Fruit fly (Drosophila melanogaster) whole organism, embryonic: Measurements from ENCODE around the gene Arp8.

Source experiments
- BEAF-32 ChIP-seq: fragments of 200-800 bp; sonication (Bioruptor generic); optimal IDR thresholded peaks from 3 replicates; lab custom pipeline; 2017; ENCODE audit warnings: missing biosample characterization, missing genetic modification characterization, mild to moderate bottlenecking, moderate library complexity, missing genetic modification reagents
- Blimp-1 ChIP-seq: fragments of 200-800 bp; sonication (Bioruptor generic); optimal IDR thresholded peaks from 3 replicates; lab custom pipeline; 2018; ENCODE audit warnings: missing biosample characterization, missing genetic modification characterization, mild to moderate bottlenecking, moderate library complexity, missing genetic modification reagents
- CG10147 ChIP-seq: fragments of 200-800 bp; sonication (Bioruptor generic); optimal IDR thresholded peaks from 2 replicates; lab custom pipeline; 2019; ENCODE audit warnings: missing biosample characterization, mild to moderate bottlenecking, missing genetic modification characterization, moderate library complexity
- CG10654 ChIP-seq: fragments of 200-800 bp; sonication (Bioruptor generic); optimal IDR thresholded peaks from 2 replicates; lab custom pipeline; 2016; ENCODE audit warnings: missing biosample characterization, missing genetic modification characterization
- CG12299 ChIP-seq: fragments of 200-800 bp; sonication (Bioruptor generic); optimal IDR thresholded peaks from 2 replicates; lab custom pipeline; 2018; ENCODE audit warnings: missing biosample characterization, mild to moderate bottlenecking, missing genetic modification characterization
- CG1233 ChIP-seq: fragments of 200-800 bp; sonication (Bioruptor generic); optimal IDR thresholded peaks from 4 replicates; lab custom pipeline; 2018; ENCODE audit warnings: missing biosample characterization, mild to moderate bottlenecking, missing genetic modification characterization
- CG12769 ChIP-seq: fragments of 200-800 bp; sonication (Bioruptor generic); optimal IDR thresholded peaks from 2 replicates; lab custom pipeline; 2019; ENCODE audit warnings: missing biosample characterization, mild to moderate bottlenecking, missing genetic modification characterization, moderate library complexity
- CG14441 ChIP-seq: fragments of 200-800 bp; sonication (Bioruptor generic); IDR thresholded peaks from 2 replicates; pipeline ENCODE4 v1.3.6; 2022; ENCODE audit warnings: missing biosample characterization, missing genetic modification characterization
- CG17385 ChIP-seq: fragments of 200-800 bp; sonication (Bioruptor generic); optimal IDR thresholded peaks from 3 replicates; lab custom pipeline; 2018; ENCODE audit warnings: missing biosample characterization, mild to moderate bottlenecking, missing genetic modification characterization
- CG18599 ChIP-seq: fragments of 200-800 bp; sonication (Bioruptor generic); optimal IDR thresholded peaks from 3 replicates; lab custom pipeline; 2017; ENCODE audit warnings: missing biosample characterization, missing genetic modification characterization, mild to moderate bottlenecking, moderate library complexity, missing genetic modification reagents
- CG2678 ChIP-seq: fragments of 200-800 bp; sonication (Bioruptor generic); optimal IDR thresholded peaks from 3 replicates; lab custom pipeline; 2019; ENCODE audit warnings: missing biosample characterization, mild to moderate bottlenecking, missing genetic modification characterization, moderate library complexity
- CG30403 ChIP-seq: fragments of 200-800 bp; sonication (Bioruptor generic); optimal IDR thresholded peaks from 3 replicates; lab custom pipeline; 2016; ENCODE audit warnings: missing biosample characterization, missing genetic modification characterization
- CG31441 ChIP-seq: fragments of 200-800 bp; sonication (Bioruptor generic); IDR thresholded peaks from 2 replicates; pipeline ENCODE4 v1.3.6; 2022; ENCODE audit warnings: missing biosample characterization, missing genetic modification characterization
- CG32767 ChIP-seq: fragments of 200-800 bp; sonication (Bioruptor generic); IDR thresholded peaks from 2 replicates; pipeline ENCODE4 v1.3.6; 2022; ENCODE audit warnings: missing biosample characterization, missing genetic modification characterization
- CG4360 ChIP-seq: fragments of 200-800 bp; sonication (Bioruptor generic); IDR thresholded peaks from 2 replicates; pipeline ENCODE4 v1.3.6; 2022; ENCODE audit warnings: missing biosample characterization, missing genetic modification characterization
- CG7786 ChIP-seq: fragments of 200-800 bp; sonication (Bioruptor generic); optimal IDR thresholded peaks from 2 replicates; lab custom pipeline; 2016; ENCODE audit warnings: missing biosample characterization, missing genetic modification characterization
- CG7839 ChIP-seq: fragments of 200-800 bp; sonication (Bioruptor generic); optimal IDR thresholded peaks from 3 replicates; lab custom pipeline; 2018; ENCODE audit warnings: missing biosample characterization, mild to moderate bottlenecking, missing genetic modification characterization, moderate library complexity
- CG8290 ChIP-seq, 3 experiments: fragments of 200-800 bp; sonication (Bioruptor generic); optimal IDR thresholded peaks; 2 replicates each; lab custom pipeline; 2016 to 2019; ENCODE audit warnings: missing biosample characterization in 3 of 3, missing genetic modification characterization in 3 of 3, mild to moderate bottlenecking in 2 of 3, moderate library complexity in 1 of 3
- CG8478 ChIP-seq: fragments of >200 bp; optimal IDR thresholded peaks from 2 replicates; lab custom pipeline; 2018
- CHES-1-like ChIP-seq: fragments of 200-800 bp; sonication (Bioruptor generic); optimal IDR thresholded peaks from 2 replicates; lab custom pipeline; 2016; ENCODE audit warnings: missing biosample characterization, missing genetic modification characterization
- D19B ChIP-seq: fragments of 200-800 bp; sonication (Bioruptor generic); optimal IDR thresholded peaks from 2 replicates; lab custom pipeline; 2017; ENCODE audit warnings: missing biosample characterization, mild to moderate bottlenecking, missing genetic modification characterization
- Drgx ChIP-seq: fragments of 200-800 bp; sonication (Bioruptor generic); IDR thresholded peaks from 2 replicates; pipeline ENCODE4 v1.3.6; 2022; ENCODE audit warnings: missing biosample characterization, missing genetic modification characterization
- E2f1 ChIP-seq: fragments of 200-800 bp; sonication (Bioruptor generic); IDR thresholded peaks from 2 replicates; pipeline ENCODE4 v1.3.6; 2022; ENCODE audit warnings: missing biosample characterization, missing genetic modification characterization
- E2f2 ChIP-seq: fragments of 200-800 bp; sonication (Bioruptor generic); IDR thresholded peaks from 2 replicates; pipeline ENCODE4 v1.3.6; 2022; ENCODE audit warnings: missing biosample characterization, missing genetic modification characterization
- H2.0 ChIP-seq: fragments of 200-800 bp; sonication (Bioruptor generic); IDR thresholded peaks from 2 replicates; pipeline ENCODE4 v1.3.6; 2022; ENCODE audit warnings: missing biosample characterization, missing genetic modification characterization
- HHEX ChIP-seq: fragments of 200-800 bp; sonication (Bioruptor generic); optimal IDR thresholded peaks from 3 replicates; lab custom pipeline; 2017; ENCODE audit warnings: missing biosample characterization, mild to moderate bottlenecking, missing genetic modification characterization, missing genetic modification reagents
- Hsf ChIP-seq: fragments of 200-800 bp; sonication (Bioruptor generic); optimal IDR thresholded peaks from 3 replicates; lab custom pipeline; 2016; ENCODE audit warnings: missing biosample characterization, missing genetic modification characterization
- MBD-R2 ChIP-seq: fragments of 200-800 bp; sonication (Bioruptor generic); IDR thresholded peaks from 2 replicates; pipeline ENCODE4 v1.3.6; 2022; ENCODE audit warnings: missing biosample characterization, missing genetic modification characterization
- MESR4 ChIP-seq: fragments of 200-800 bp; sonication (Bioruptor generic); optimal IDR thresholded peaks from 2 replicates; lab custom pipeline; 2018; ENCODE audit warnings: missing biosample characterization, mild to moderate bottlenecking, missing genetic modification characterization, moderate library complexity
- Mes4 ChIP-seq: fragments of 200-800 bp; sonication (Bioruptor generic); optimal IDR thresholded peaks from 2 replicates; lab custom pipeline; 2016; ENCODE audit warnings: missing biosample characterization, missing genetic modification characterization
- Poxn ChIP-seq: fragments of 200-800 bp; sonication (Bioruptor generic); IDR thresholded peaks from 2 replicates; pipeline ENCODE4 v1.3.6; 2022; ENCODE audit warnings: missing biosample characterization, missing genetic modification characterization
- Rx ChIP-seq: fragments of 200-800 bp; sonication (Bioruptor generic); IDR thresholded peaks from 2 replicates; pipeline ENCODE4 v1.3.6; 2022; ENCODE audit warnings: missing biosample characterization, missing genetic modification characterization
- Sin3A ChIP-seq: fragments of >200 bp; optimal IDR thresholded peaks from 2 replicates; lab custom pipeline; 2018
- Sry-δ ChIP-seq: fragments of 200-800 bp; sonication (Bioruptor generic); optimal IDR thresholded peaks from 2 replicates; lab custom pipeline; 2016; ENCODE audit warnings: missing biosample characterization, missing genetic modification characterization
- ab ChIP-seq: fragments of 200-800 bp; sonication (Bioruptor generic); optimal IDR thresholded peaks from 2 replicates; lab custom pipeline; 2016; ENCODE audit warnings: missing biosample characterization, missing genetic modification characterization
- aop ChIP-seq: fragments of 200-800 bp; sonication (Bioruptor generic); IDR thresholded peaks from 2 replicates; pipeline ENCODE4 v1.3.6; 2022; ENCODE audit warnings: missing biosample characterization, missing genetic modification characterization
- ems ChIP-seq: fragments of 200-800 bp; sonication (Bioruptor generic); optimal IDR thresholded peaks from 3 replicates; lab custom pipeline; 2016; ENCODE audit warnings: missing biosample characterization, missing genetic modification characterization
- grau ChIP-seq: fragments of 200-800 bp; optimal IDR thresholded peaks from 3 replicates; lab custom pipeline; 2019; ENCODE audit warnings: missing biosample characterization, mild to moderate bottlenecking, missing genetic modification characterization, moderate library complexity
- ind ChIP-seq: fragments of 200-800 bp; sonication (Bioruptor generic); optimal IDR thresholded peaks from 3 replicates; lab custom pipeline; 2016; ENCODE audit warnings: missing biosample characterization, missing genetic modification characterization
- luna ChIP-seq: fragments of 200-800 bp; sonication (Bioruptor generic); optimal IDR thresholded peaks from 2 replicates; lab custom pipeline; 2016; ENCODE audit warnings: missing biosample characterization, missing genetic modification characterization
- nom ChIP-seq: fragments of 200-800 bp; sonication (Bioruptor generic); optimal IDR thresholded peaks from 2 replicates; lab custom pipeline; 2017; ENCODE audit warnings: missing biosample characterization, missing genetic modification characterization, mild to moderate bottlenecking, moderate library complexity, missing genetic modification reagents
- onecut ChIP-seq: fragments of 200-800 bp; sonication (Bioruptor generic); IDR thresholded peaks from 2 replicates; pipeline ENCODE4 v1.3.6; 2022; ENCODE audit warnings: missing biosample characterization, missing genetic modification characterization
- pfk ChIP-seq: fragments of 200-800 bp; sonication (Bioruptor generic); optimal IDR thresholded peaks from 2 replicates; lab custom pipeline; 2018; ENCODE audit warnings: missing biosample characterization, mild to moderate bottlenecking, missing genetic modification characterization, moderate library complexity
- pho ChIP-seq: fragments of 200-800 bp; sonication (Bioruptor generic); optimal IDR thresholded peaks from 2 replicates; lab custom pipeline; 2016; ENCODE audit warnings: missing biosample characterization, missing genetic modification characterization
- pzg ChIP-seq: fragments of 200-800 bp; sonication (Bioruptor generic); optimal IDR thresholded peaks from 3 replicates; lab custom pipeline; 2018; ENCODE audit warnings: missing biosample characterization, mild to moderate bottlenecking, missing genetic modification characterization, moderate library complexity
- sima ChIP-seq: fragments of 200-800 bp; sonication (Bioruptor generic); optimal IDR thresholded peaks from 2 replicates; lab custom pipeline; 2016; ENCODE audit warnings: missing biosample characterization, missing genetic modification characterization
- sna ChIP-seq: fragments of 200-800 bp; sonication (Bioruptor generic); IDR thresholded peaks from 2 replicates; pipeline ENCODE4 v1.3.6; 2022; ENCODE audit warnings: missing biosample characterization, missing genetic modification characterization; ENCODE audit not compliant: partially characterized antibody
- stwl ChIP-seq: fragments of 200-800 bp; sonication (Bioruptor generic); optimal IDR thresholded peaks from 3 replicates; lab custom pipeline; 2018; ENCODE audit warnings: missing biosample characterization, mild to moderate bottlenecking, missing genetic modification characterization, moderate library complexity
- trem ChIP-seq: fragments of 200-800 bp; optimal IDR thresholded peaks from 3 replicates; lab custom pipeline; 2019; ENCODE audit warnings: missing biosample characterization, mild to moderate bottlenecking, missing genetic modification characterization, moderate library complexity
- yki ChIP-seq: fragments of >200 bp; optimal IDR thresholded peaks from 3 replicates; lab custom pipeline; 2018

The Arp8 gene

DNA sequence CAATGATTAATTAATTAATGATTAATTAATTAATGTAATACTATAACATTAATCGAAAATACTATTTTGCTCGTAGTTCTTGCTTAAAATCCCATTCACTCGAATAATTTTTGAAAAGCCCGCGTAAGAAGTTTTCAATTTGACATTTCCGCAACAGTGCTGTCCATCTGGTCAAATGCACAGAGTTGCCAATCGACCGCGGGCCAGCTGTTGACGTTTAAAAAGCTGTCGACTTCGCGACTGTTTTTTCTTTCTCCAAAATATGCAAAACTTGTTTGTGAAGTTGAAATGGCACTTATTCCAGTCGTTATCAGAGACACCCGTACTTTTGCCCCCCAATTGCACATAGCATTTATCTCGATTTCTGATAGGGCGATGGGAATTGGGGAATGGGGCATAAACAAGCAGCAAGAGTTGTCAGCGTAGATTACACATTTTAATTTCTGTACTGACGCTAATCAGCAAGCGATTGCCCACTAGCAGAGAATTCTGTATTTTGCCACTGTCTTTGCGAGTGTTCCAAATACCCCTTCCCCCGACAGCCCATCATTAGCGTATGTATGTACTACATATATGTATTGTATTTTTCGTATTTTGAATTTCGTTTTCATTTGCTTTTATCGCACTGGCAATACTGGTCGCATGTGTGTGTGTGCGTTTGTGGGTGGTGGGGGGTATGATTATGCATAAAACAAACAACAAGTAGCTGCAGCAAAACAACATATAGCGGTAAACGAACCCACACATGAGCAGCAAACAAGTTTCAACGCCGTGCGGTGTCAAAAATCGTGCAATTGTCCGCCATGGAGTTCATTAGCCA, 3.9 kb downstream of the Arp8 start, which contains the start of gene Srx (continued):
- TF ChIP-seq CG7839 (tag; lab: Kevin White, UChicago) (peak; percentile 24), CG18599 (GFP tag; lab: Kevin White, UChicago) (peak; percentile 60), pho (GFP tag; lab: Kevin White, UChicago) (peak; percentile 38), H2.0 (GFP tag; lab: Robert Waterston, UW) (no peak), BEAF-32 (GFP tag; lab: Kevin White, UChicago) (peak; percentile 42), Blimp-1 (GFP tag; lab: Kevin White, UChicago) (peak; percentile 29), MBD-R2 (GFP tag; lab: Robert Waterston, UW) (peak; percentile 33; the same call in 1 of the 2 replicates), CG1233 (GFP tag; lab: Kevin White, UChicago) (peak; percentile 6), CG8478 (lab: Kevin White, UChicago) (no peak), Drgx (GFP tag; lab: Robert Waterston, UW) (peak; percentile 39; the same call in 1 of the 2 replicates), CG17385 (GFP tag; lab: Kevin White, UChicago) (peak; percentile 21), CG12299 (peak; percentile 17), ind (GFP tag; lab: Kevin White, UChicago) (peak; percentile 16), CG32767 (GFP tag; lab: Robert Waterston, UW) (no peak), pfk (GFP tag; lab: Kevin White, UChicago) (no peak), stwl (tag; lab: Kevin White, UChicago) (peak; percentile 7), ems (GFP tag; lab: Kevin White, UChicago) (no peak), Hsf (GFP tag; lab: Kevin White, UChicago) (no peak), CG10147 (GFP tag; lab: Kevin White, UChicago) (no peak), CG12769 (tag; lab: Kevin White, UChicago) (no peak), MESR4 (GFP tag; lab: Kevin White, UChicago) (peak; percentile 23), CHES-1-like (GFP tag; lab: Kevin White, UChicago) (no peak), Rx (GFP tag; lab: Robert Waterston, UW) (no peak), Sin3A (peak; percentile 11), CG4360 (no peak), yki (lab: Kevin White, UChicago) (no peak), E2f2 (peak; percentile 89), HHEX (peak; percentile 23), Sry-δ (peak; percentile 21), CG2678 (tag; lab: Kevin White, UChicago) (peak; percentile 50), luna (GFP tag; lab: Kevin White, UChicago) (no peak), Mes4 (no peak), trem (tag; lab: Kevin White, UChicago) (peak; percentile 66), aop (GFP tag; lab: Robert Waterston, UW) (no peak), ab (GFP tag; lab: Kevin White, UChicago) (no peak), onecut (GFP tag; lab: Robert Waterston, UW) (no peak), E2f1 (GFP tag; lab: Robert Waterston, UW) (no peak), sna (GFP tag; lab: Robert Waterston, UW) (no peak), CG30403 (GFP tag; lab: Kevin White, UChicago) (peak; percentile 28), CG31441 (GFP tag; lab: Robert Waterston, UW) (0 out of 2 replicates have a peak, but pooled peaks have one; percentile 25), D19B (GFP tag; lab: Kevin White, UChicago) (no peak), Poxn (GFP tag; lab: Robert Waterston, UW) (no peak), CG14441 (GFP tag; lab: Robert Waterston, UW) (0 out of 2 replicates have a peak, but pooled peaks have one; percentile 33), CG7786 (GFP tag; lab: Kevin White, UChicago) (no peak), CG8290 (GFP tag; optimal IDR thresholded peaks at IDR 0.05; lab: Kevin White, UChicago) (no peak), CG8290 (tag; optimal IDR thresholded peaks at IDR 0.05; lab: Kevin White, UChicago) (peak in 1 of 2 experiments; percentile 15), grau (tag; lab: Kevin White, UChicago) (peak; percentile 5), pzg (GFP tag; lab: Kevin White, UChicago) (peak; percentile 52), CG10654 (GFP tag; lab: Kevin White, UChicago) (no peak), nom (GFP tag; lab: Kevin White, UChicago) (peak; percentile 37), sima (GFP tag; lab: Kevin White, UChicago) (no peak)
